Worm (Caenorhabditis elegans): ENCODE results near the gene R13A1.3.

The R13A1.3 gene

ce11 chrIV:7203696-7204095 lies at the start of gene R13A1.3:
Gene R13A1.3, plus strand, starts transcription at chrIV:7203996.
- TF ChIP-seq mls-2 (tag; optimal IDR thresholded peaks at IDR 0.05) (no peak), lin-13 (tag; optimal IDR thresholded peaks at IDR 0.05) (no peak), ceh-39 (tag; optimal IDR thresholded peaks at IDR 0.05) (no peak), zip-8 (tag; optimal IDR thresholded peaks at IDR 0.05) (no peak), ceh-43 (GFP tag; optimal IDR thresholded peaks at IDR 0.05) (no peak), ces-1 (GFP tag; optimal IDR thresholded peaks at IDR 0.05) (no peak), sem-2 (GFP tag; optimal IDR thresholded peaks at IDR 0.05) (no peak), mab-5 (tag; optimal IDR thresholded peaks at IDR 0.05) (no peak), sptf-1 (tag; optimal IDR thresholded peaks at IDR 0.05) (no peak), nhr-28 (tag; optimal IDR thresholded peaks at IDR 0.05) (no peak), mep-1 (tag; optimal IDR thresholded peaks at IDR 0.05) (no peak), lin-32 (GFP tag; optimal IDR thresholded peaks at IDR 0.05) (no peak), ceh-83 (GFP tag; optimal IDR thresholded peaks at IDR 0.05) (no peak), lsy-2 (tag; optimal IDR thresholded peaks at IDR 0.05) (no peak), nhr-2 (tag; optimal IDR thresholded peaks at IDR 0.05) (no peak), flh-1 (GFP tag; optimal IDR thresholded peaks at IDR 0.05) (no peak), elt-1 (tag; optimal IDR thresholded peaks at IDR 0.05; ENCODE audit: borderline replicate concordance, insufficient read depth) (no peak), cnd-1 (tag; optimal IDR thresholded peaks at IDR 0.05) (no peak)

- TF ChIP-seq mep-1 (tag; optimal IDR thresholded peaks at IDR 0.05): no peak
- peak; percentile 32 for TF ChIP-seq elt-1 (tag; optimal IDR thresholded peaks at IDR 0.05; ENCODE audit: borderline replicate concordance, insufficient read depth)
Measured at ce11 chrIV:7154356-7154755, 49.4 kb upstream of the R13A1.3 start, which contains the start of gene C34D4.2. Gene C34D4.2, plus strand, starts transcription at chrIV:7154656.

- TF ChIP-seq lsy-2 (tag; optimal IDR thresholded peaks at IDR 0.05): peak; percentile 1
- TF ChIP-seq sptf-1 (tag; optimal IDR thresholded peaks at IDR 0.05): peak; percentile 57
- TF ChIP-seq M03D4.4 (tag; optimal IDR thresholded peaks at IDR 0.05): no peak
- peak; percentile 19 for TF ChIP-seq ceh-43 (GFP tag; optimal IDR thresholded peaks at IDR 0.05)
- peak; percentile 16 for TF ChIP-seq ztf-11 (tag; optimal IDR thresholded peaks at IDR 0.05)
- no peak for TF ChIP-seq nhr-2 (tag; optimal IDR thresholded peaks at IDR 0.05)
Measured at ce11 chrIV:7156356-7156755, 47.4 kb upstream of the R13A1.3 start, which contains the start of gene maph-9. Gene maph-9, plus strand, starts transcription at chrIV:7156628.

- TF ChIP-seq bed-3 (GFP tag; optimal IDR thresholded peaks at IDR 0.05) (no peak), sptf-1 (tag; optimal IDR thresholded peaks at IDR 0.05) (no peak), nhr-76 (tag; optimal IDR thresholded peaks at IDR 0.05) (no peak), unc-39 (tag; optimal IDR thresholded peaks at IDR 0.05) (no peak), elt-3 (tag; optimal IDR thresholded peaks at IDR 0.05) (no peak), ces-1 (GFP tag; optimal IDR thresholded peaks at IDR 0.05) (no peak), lin-32 (GFP tag; optimal IDR thresholded peaks at IDR 0.05) (no peak), elt-1 (tag; optimal IDR thresholded peaks at IDR 0.05; ENCODE audit: borderline replicate concordance, insufficient read depth) (no peak), unc-62 (GFP tag; optimal IDR thresholded peaks at IDR 0.05) (no peak), ceh-83 (GFP tag; optimal IDR thresholded peaks at IDR 0.05) (no peak), ceh-43 (GFP tag; optimal IDR thresholded peaks at IDR 0.05) (no peak)
Measured at ce11 chrIV:7158161-7158560, 45.6 kb upstream of the R13A1.3 start.

ce11 chrIV:7159586-7159985 lies 44.2 kb upstream of the R13A1.3 start:
- TF ChIP-seq lin-13 (tag; optimal IDR thresholded peaks at IDR 0.05): no peak
- TF ChIP-seq cnd-1 (tag; optimal IDR thresholded peaks at IDR 0.05): no peak
- TF ChIP-seq sptf-1 (tag; optimal IDR thresholded peaks at IDR 0.05): no peak

ce11 chrIV:7165723-7166122 lies 38.1 kb upstream of the R13A1.3 start, which contains the start of gene rpc-1:
Gene rpc-1, minus strand, starts transcription at chrIV:7165748.
- TF ChIP-seq elt-3 (tag; optimal IDR thresholded peaks at IDR 0.05) (peak; percentile 10), lsy-2 (tag; optimal IDR thresholded peaks at IDR 0.05) (peak; percentile 33), mep-1 (tag; optimal IDR thresholded peaks at IDR 0.05) (no peak), bed-3 (GFP tag; optimal IDR thresholded peaks at IDR 0.05) (no peak), ham-2 (GFP tag; optimal IDR thresholded peaks at IDR 0.05) (no peak)

ce11 chrIV:7166553-7166952 lies 37.2 kb upstream of the R13A1.3 start, which contains the start of gene C42D4.18:
Gene C42D4.18, plus strand, starts transcription at chrIV:7166783.
- TF ChIP-seq ces-1 (GFP tag; optimal IDR thresholded peaks at IDR 0.05) (no peak), nhr-2 (tag; optimal IDR thresholded peaks at IDR 0.05) (no peak)
